Fruit fly (Drosophila melanogaster) S2 (cell line): ENCODE results near the gene Pex14.

Source experiments
- CG8478 ChIP-seq: fragments of >200 bp; optimal IDR thresholded peaks from 2 replicates; lab custom pipeline; 2018
- CTCF ChIP-seq, 2 experiments: fragments of >200 bp; optimal IDR thresholded peaks; 2 replicates each; lab custom pipeline; 2018

- TF ChIP-seq CG8478 (no peak), CTCF (optimal IDR thresholded peaks at IDR 0.05; lab: Kevin White, UChicago) (no peak)
These were observed at the start of gene Pex14, which contains the start of gene Pex16 for dm6 chr3L:20778224-20779063.
